Fruit fly (Drosophila melanogaster) whole organism, embryonic: Measurements from ENCODE around the gene MtnD.

ENCODE experiments used
- Adf1 ChIP-seq: fragments of 200-800 bp; sonication (Bioruptor generic); IDR thresholded peaks from 2 replicates; pipeline ENCODE4 v1.3.6; 2022; ENCODE audit warnings: missing biosample characterization, missing genetic modification characterization
- Atf3 ChIP-seq: fragments of 200-800 bp; sonication (Bioruptor generic); optimal IDR thresholded peaks from 3 replicates; lab custom pipeline; 2016; ENCODE audit warnings: missing biosample characterization, missing genetic modification characterization
- CG11560 ChIP-seq: fragments of 200-800 bp; sonication (Bioruptor generic); IDR thresholded peaks from 3 replicates; pipeline ENCODE4 v1.3.6; 2022; ENCODE audit warnings: missing biosample characterization, missing genetic modification characterization
- CG11695 ChIP-seq: fragments of 200-800 bp; sonication (Bioruptor generic); IDR thresholded peaks from 3 replicates; pipeline ENCODE4 v1.3.6; 2022; ENCODE audit warnings: missing biosample characterization, missing genetic modification characterization
- CG13296 ChIP-seq: fragments of 200-800 bp; sonication (Bioruptor generic); optimal IDR thresholded peaks from 3 replicates; lab custom pipeline; 2018; ENCODE audit warnings: missing biosample characterization, mild to moderate bottlenecking, missing genetic modification characterization
- CG1603 ChIP-seq: fragments of 200-800 bp; sonication (Bioruptor generic); optimal IDR thresholded peaks from 2 replicates; lab custom pipeline; 2019; ENCODE audit warnings: missing biosample characterization, mild to moderate bottlenecking, missing genetic modification characterization, moderate library complexity
- CG17829 ChIP-seq: fragments of 200-800 bp; optimal IDR thresholded peaks from 2 replicates; lab custom pipeline; 2019; ENCODE audit warnings: missing biosample characterization, mild to moderate bottlenecking, missing genetic modification characterization, moderate library complexity
- CG2116 ChIP-seq: fragments of 200-800 bp; sonication (Bioruptor generic); optimal IDR thresholded peaks from 3 replicates; lab custom pipeline; 2018; ENCODE audit warnings: missing biosample characterization, mild to moderate bottlenecking, missing genetic modification characterization
- CG31388 ChIP-seq: fragments of 200-800 bp; sonication (Bioruptor generic); optimal IDR thresholded peaks from 2 replicates; lab custom pipeline; 2016; ENCODE audit warnings: missing biosample characterization, missing genetic modification characterization
- CG3407 ChIP-seq: fragments of 200-800 bp; sonication (Bioruptor generic); optimal IDR thresholded peaks from 2 replicates; lab custom pipeline; 2018; ENCODE audit warnings: missing biosample characterization, mild to moderate bottlenecking, missing genetic modification characterization
- CG3726 ChIP-seq: fragments of 200-800 bp; sonication (Bioruptor generic); IDR thresholded peaks from 3 replicates; pipeline ENCODE4, ENCODE4 v1.3.6; 2022; ENCODE audit warnings: missing biosample characterization, missing genetic modification characterization
- CG3838 ChIP-seq: fragments of 200-800 bp; sonication (Bioruptor generic); optimal IDR thresholded peaks from 3 replicates; lab custom pipeline; 2016; ENCODE audit warnings: missing biosample characterization, missing genetic modification characterization
- CG5953 ChIP-seq: fragments of 200-800 bp; sonication (Bioruptor generic); IDR thresholded peaks from 2 replicates; pipeline ENCODE4 v1.3.6; 2022; ENCODE audit warnings: missing biosample characterization, missing genetic modification characterization
- CG6689 ChIP-seq: fragments of 200-800 bp; sonication (Bioruptor generic); IDR thresholded peaks from 2 replicates; pipeline ENCODE4 v1.3.6; 2022; ENCODE audit warnings: missing biosample characterization, missing genetic modification characterization
- CG6765 ChIP-seq: fragments of 200-800 bp; sonication (Bioruptor generic); optimal IDR thresholded peaks from 3 replicates; lab custom pipeline; 2017; ENCODE audit warnings: missing biosample characterization, mild to moderate bottlenecking, missing genetic modification characterization
- CG8359 ChIP-seq: fragments of 200-800 bp; sonication (Bioruptor generic); optimal IDR thresholded peaks from 2 replicates; lab custom pipeline; 2017; ENCODE audit warnings: missing biosample characterization, mild to moderate bottlenecking, missing genetic modification characterization, borderline replicate concordance
- CG8388 ChIP-seq: fragments of 200-800 bp; sonication (Bioruptor generic); optimal IDR thresholded peaks from 2 replicates; lab custom pipeline; 2019; ENCODE audit warnings: missing biosample characterization, mild to moderate bottlenecking, missing genetic modification characterization, moderate library complexity
- CG8478 ChIP-seq: fragments of >200 bp; optimal IDR thresholded peaks from 2 replicates; lab custom pipeline; 2018
- CG8924 ChIP-seq: fragments of 200-800 bp; optimal IDR thresholded peaks from 3 replicates; lab custom pipeline; 2019; ENCODE audit warnings: missing biosample characterization, mild to moderate bottlenecking, missing genetic modification characterization, moderate library complexity
- Camta ChIP-seq: fragments of 200-800 bp; sonication (Bioruptor generic); optimal IDR thresholded peaks from 2 replicates; lab custom pipeline; 2016; ENCODE audit warnings: missing biosample characterization, missing genetic modification characterization
- Dp ChIP-seq: fragments of 200-800 bp; sonication (Bioruptor generic); optimal IDR thresholded peaks from 2 replicates; lab custom pipeline; 2018; ENCODE audit warnings: missing biosample characterization, mild to moderate bottlenecking, missing genetic modification characterization, moderate library complexity
- HLHmδ ChIP-seq: fragments of 200-800 bp; sonication (Bioruptor generic); optimal IDR thresholded peaks from 2 replicates; lab custom pipeline; 2018; ENCODE audit warnings: missing biosample characterization, mild to moderate bottlenecking, missing genetic modification characterization, moderate library complexity
- Hr51 ChIP-seq, 2 experiments: fragments of 200-800 bp; sonication (Bioruptor generic); optimal IDR thresholded peaks; 2 replicates in 1 of 2; 3 replicates in 1 of 2; lab custom pipeline; 2016 to 2018; ENCODE audit warnings: missing biosample characterization in 2 of 2, missing genetic modification characterization in 2 of 2, mild to moderate bottlenecking in 1 of 2, moderate library complexity in 1 of 2
- Lpt ChIP-seq: fragments of >200 bp; optimal IDR thresholded peaks from 2 replicates; lab custom pipeline; 2018; ENCODE audit warnings: missing biosample characterization, missing genetic modification characterization
- MESR4 ChIP-seq: fragments of 200-800 bp; sonication (Bioruptor generic); optimal IDR thresholded peaks from 2 replicates; lab custom pipeline; 2018; ENCODE audit warnings: missing biosample characterization, mild to moderate bottlenecking, missing genetic modification characterization, moderate library complexity
- NC2β ChIP-seq: fragments of 200-800 bp; sonication (Bioruptor generic); optimal IDR thresholded peaks from 2 replicates; lab custom pipeline; 2016; ENCODE audit warnings: missing biosample characterization, missing genetic modification characterization
- Spps ChIP-seq: fragments of 200-800 bp; sonication (Bioruptor generic); optimal IDR thresholded peaks from 2 replicates; lab custom pipeline; 2018; ENCODE audit warnings: missing biosample characterization, mild to moderate bottlenecking, missing genetic modification characterization
- Taf1 ChIP-seq: fragments of 200-800 bp; sonication (Bioruptor generic); IDR thresholded peaks from 2 replicates; pipeline ENCODE4 v1.3.6; 2022; ENCODE audit warnings: missing biosample characterization, missing genetic modification characterization
- Trl ChIP-seq, 3 experiments: fragments of >200 bp in 2 of 3; fragments of 200-800 bp in 1 of 3; sonication (Bioruptor generic) in 1 of 3; optimal IDR thresholded peaks; 2 replicates in 1 of 3; 3 replicates in 2 of 3; lab custom pipeline; 2016 to 2017; ENCODE audit warnings: missing biosample characterization in 1 of 3, missing genetic modification characterization in 1 of 3
- Usf ChIP-seq: fragments of 200-800 bp; sonication (Bioruptor generic); optimal IDR thresholded peaks from 2 replicates; lab custom pipeline; 2017; ENCODE audit warnings: missing genotype, missing biosample characterization, missing genetic modification characterization
- Xrp1 ChIP-seq: fragments of 200-800 bp; sonication (Bioruptor generic); IDR thresholded peaks from 2 replicates; pipeline ENCODE4 v1.3.6; 2022; ENCODE audit warnings: missing biosample characterization, missing genetic modification characterization
- ab ChIP-seq: fragments of 200-800 bp; sonication (Bioruptor generic); optimal IDR thresholded peaks from 2 replicates; lab custom pipeline; 2016; ENCODE audit warnings: missing biosample characterization, missing genetic modification characterization
- abd-A ChIP-seq: fragments of 200-800 bp; sonication (Bioruptor generic); optimal IDR thresholded peaks from 3 replicates; lab custom pipeline; 2019; ENCODE audit warnings: missing biosample characterization, mild to moderate bottlenecking, missing genetic modification characterization, moderate library complexity
- caup ChIP-seq: fragments of 200-800 bp; sonication (Bioruptor generic); optimal IDR thresholded peaks from 3 replicates; lab custom pipeline; 2017; ENCODE audit warnings: missing biosample characterization, mild to moderate bottlenecking, missing genetic modification characterization, moderate library complexity; ENCODE audit not compliant: severe bottlenecking
- chn ChIP-seq: fragments of 200-800 bp; sonication (Bioruptor generic); optimal IDR thresholded peaks from 2 replicates; lab custom pipeline; 2016; ENCODE audit warnings: missing biosample characterization, missing genetic modification characterization
- disco-r ChIP-seq: fragments of 200-800 bp; sonication (Bioruptor generic); optimal IDR thresholded peaks from 2 replicates; lab custom pipeline; 2016; ENCODE audit warnings: missing biosample characterization, missing genetic modification characterization
- emc ChIP-seq: fragments of 200-800 bp; sonication (Bioruptor generic); optimal IDR thresholded peaks from 2 replicates; lab custom pipeline; 2016; ENCODE audit warnings: missing biosample characterization, missing genetic modification characterization
- en ChIP-seq: fragments of 200-800 bp; sonication (Bioruptor generic); optimal IDR thresholded peaks from 2 replicates; lab custom pipeline; 2016; ENCODE audit warnings: missing biosample characterization, missing genetic modification characterization
- fd96Cb ChIP-seq: fragments of 200-800 bp; sonication (Bioruptor generic); optimal IDR thresholded peaks from 2 replicates; lab custom pipeline; 2018; ENCODE audit warnings: missing biosample characterization, mild to moderate bottlenecking, missing genetic modification characterization, moderate library complexity
- grau ChIP-seq: fragments of 200-800 bp; optimal IDR thresholded peaks from 3 replicates; lab custom pipeline; 2019; ENCODE audit warnings: missing biosample characterization, mild to moderate bottlenecking, missing genetic modification characterization, moderate library complexity
- hth ChIP-seq: fragments of >200 bp; optimal IDR thresholded peaks from 2 replicates; lab custom pipeline; 2017; ENCODE audit warnings: inconsistent platforms
- jing ChIP-seq: fragments of 200-800 bp; sonication (Bioruptor generic); optimal IDR thresholded peaks from 2 replicates; lab custom pipeline; 2018; ENCODE audit warnings: missing biosample characterization, mild to moderate bottlenecking, missing genetic modification characterization
- kay ChIP-seq: fragments of 200-800 bp; sonication (Bioruptor generic); optimal IDR thresholded peaks from 2 replicates; lab custom pipeline; 2016; ENCODE audit warnings: missing biosample characterization, missing genetic modification characterization
- nom ChIP-seq: fragments of 200-800 bp; sonication (Bioruptor generic); optimal IDR thresholded peaks from 2 replicates; lab custom pipeline; 2017; ENCODE audit warnings: missing biosample characterization, missing genetic modification characterization, mild to moderate bottlenecking, moderate library complexity, missing genetic modification reagents
- pan ChIP-seq, 4 experiments: fragments of >200 bp in 3 of 4; fragments of 200-800 bp in 1 of 4; sonication (Bioruptor generic) in 1 of 4; optimal IDR thresholded peaks in 3 of 4; IDR thresholded peaks in 1 of 4; 2 replicates each; pipeline versions ENCODE4 v1.3.6 to Lab custom; 2017 to 2022; ENCODE audit warnings: missing biosample characterization in 2 of 4, missing genetic modification characterization in 2 of 4, mixed read lengths in 1 of 4
- sima ChIP-seq: fragments of 200-800 bp; sonication (Bioruptor generic); optimal IDR thresholded peaks from 2 replicates; lab custom pipeline; 2016; ENCODE audit warnings: missing biosample characterization, missing genetic modification characterization
- stwl ChIP-seq: fragments of 200-800 bp; sonication (Bioruptor generic); optimal IDR thresholded peaks from 3 replicates; lab custom pipeline; 2018; ENCODE audit warnings: missing biosample characterization, mild to moderate bottlenecking, missing genetic modification characterization, moderate library complexity
- zen2 ChIP-seq: fragments of 200-800 bp; sonication (Bioruptor generic); IDR thresholded peaks from 3 replicates; pipeline ENCODE4 v1.3.6; 2022; ENCODE audit warnings: missing biosample characterization, missing genetic modification characterization; ENCODE audit not compliant: partially characterized antibody

The MtnD gene

DNA sequence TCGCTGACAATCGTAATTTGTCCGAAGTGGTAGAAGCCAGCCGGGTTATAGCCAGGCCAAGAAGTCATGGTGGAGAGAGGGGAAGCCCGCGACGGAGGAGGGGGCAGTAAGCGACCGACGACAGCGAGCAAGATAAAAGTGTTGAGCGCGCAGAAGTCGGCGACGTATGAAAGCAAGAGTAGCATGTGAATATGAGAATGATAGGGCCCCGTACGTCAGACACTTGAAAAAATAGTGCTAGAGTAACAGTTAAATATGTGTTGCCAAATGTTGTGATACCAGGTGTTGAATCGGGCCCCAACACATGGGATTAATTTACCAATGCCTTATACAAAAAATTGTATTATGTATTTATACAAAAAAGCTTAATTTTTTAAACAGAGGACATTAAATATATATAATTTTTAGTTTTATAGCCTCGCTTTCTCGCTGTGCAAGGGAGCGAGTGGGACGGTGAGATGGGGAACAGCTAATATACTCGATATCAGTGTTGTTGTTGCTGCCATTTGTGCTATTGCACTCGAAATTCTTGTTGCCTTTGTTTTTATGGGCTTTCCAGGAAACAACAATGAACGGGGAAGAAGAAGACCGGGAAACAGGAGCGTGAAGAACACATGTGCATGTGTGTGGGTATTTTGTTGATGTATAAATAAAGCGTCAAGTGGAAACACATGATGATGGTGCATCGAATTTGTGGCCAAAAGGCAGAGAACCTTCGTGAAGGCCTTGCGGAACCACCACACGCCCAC lies 15.3 kb downstream of the MtnD start (continued):
- TF ChIP-seq CG11695 (GFP tag; lab: Robert Waterston, UW) (peak; percentile 80; the same call in 2 of the 3 replicates), jing (peak; percentile 74), CG5953 (GFP tag; lab: Robert Waterston, UW) (peak; percentile 64), CG3838 (GFP tag; lab: Kevin White, UChicago) (peak; percentile 41), Lpt (no peak), CG3407 (peak; percentile 75), ab (peak; percentile 42), sima (no peak), CG17829 (tag; lab: Kevin White, UChicago) (peak; percentile 92), CG8924 (tag; lab: Kevin White, UChicago) (peak; percentile 86), NC2β (GFP tag; lab: Kevin White, UChicago) (no peak), hth (lab: Kevin White, UChicago) (no peak), stwl (tag; lab: Kevin White, UChicago) (peak; percentile 4), CG6689 (GFP tag; lab: Robert Waterston, UW) (peak; percentile 89), fd96Cb (tag; lab: Kevin White, UChicago) (peak; percentile 88), abd-A (tag; lab: Kevin White, UChicago) (no peak), CG31388 (GFP tag; lab: Kevin White, UChicago) (peak; percentile 39), en (no peak), emc (no peak), Atf3 (GFP tag; lab: Kevin White, UChicago) (peak; percentile 18), kay (GFP tag; lab: Kevin White, UChicago) (peak; percentile 62), CG3726 (GFP tag; lab: Robert Waterston, UW) (peak; percentile 78; the same call in 2 of the 3 replicates), CG13296 (GFP tag; lab: Kevin White, UChicago) (peak; percentile 73), Spps (tag; lab: Kevin White, UChicago) (peak; percentile 62), CG11560 (tag; lab: Robert Waterston, UW) (peak; percentile 78), Adf1 (GFP tag; lab: Robert Waterston, UW) (peak; percentile 75), Hr51 (GFP tag; optimal IDR thresholded peaks at IDR 0.05; lab: Kevin White, UChicago) (peak; percentile 37 to 89), caup (GFP tag; lab: Kevin White, UChicago) (peak; percentile 86), Usf (GFP tag; lab: Kevin White, UChicago) (peak; percentile 76), CG8478 (lab: Kevin White, UChicago) (no peak), MESR4 (GFP tag; lab: Kevin White, UChicago) (no peak), CG8388 (GFP tag; lab: Kevin White, UChicago) (peak; percentile 86), HLHmδ (GFP tag; lab: Kevin White, UChicago) (no peak), CG8359 (GFP tag; lab: Kevin White, UChicago) (peak; percentile 53), chn (GFP tag; lab: Kevin White, UChicago) (peak; percentile 55), Trl (optimal IDR thresholded peaks at IDR 0.05; lab: Kevin White, UChicago) (no peak), Trl (GFP tag; optimal IDR thresholded peaks at IDR 0.05; lab: Kevin White, UChicago) (no peak), zen2 (GFP tag; lab: Robert Waterston, UW) (no peak), CG2116 (GFP tag; lab: Kevin White, UChicago) (peak; percentile 40), Taf1 (GFP tag; lab: Robert Waterston, UW) (peak; percentile 48; the same call in 1 of the 2 replicates), CG6765 (GFP tag; lab: Kevin White, UChicago) (peak; percentile 80), Camta (GFP tag; lab: Kevin White, UChicago) (no peak), CG1603 (tag; lab: Kevin White, UChicago) (peak; percentile 42), disco-r (GFP tag; lab: Kevin White, UChicago) (no peak), grau (tag; lab: Kevin White, UChicago) (peak; percentile 87), pan (optimal IDR thresholded peaks at IDR 0.05; lab: Kevin White, UChicago) (no peak), pan (GFP tag; optimal IDR thresholded peaks at IDR 0.05 in 1 of 2, IDR thresholded peaks at IDR 0.05 in 1 of 2) (peak in 1 of 2 experiments; percentile 77), nom (GFP tag; lab: Kevin White, UChicago) (peak; percentile 78), Xrp1 (peak; percentile 87), Dp (no peak)
